Worm (Caenorhabditis elegans): ENCODE data around the gene ubc-18.
A peak's percentile ranks its signal among the peaks of the same experiment; 100 is the strongest.

Gene ubc-18

DNA sequence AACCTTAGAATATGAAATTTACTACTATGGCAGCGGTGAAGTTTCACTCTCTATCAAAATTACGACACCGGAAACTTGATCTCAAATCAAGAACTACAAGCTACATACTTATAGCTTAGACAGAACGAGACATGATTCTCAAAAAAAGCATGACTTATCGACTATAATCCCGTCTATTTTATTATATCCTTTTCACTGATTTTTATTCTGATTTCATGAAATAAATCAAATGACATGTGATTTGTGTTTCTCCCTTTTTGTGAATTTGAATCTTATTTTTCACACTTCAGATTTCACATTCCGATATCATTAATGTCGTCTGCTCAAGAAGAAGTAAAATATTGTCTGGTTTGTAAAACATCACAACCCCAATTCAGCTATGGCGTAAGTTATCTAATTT lies 31.6 kb upstream of the ubc-18 start, which contains the start of gene ZK418.11:
TSS of gene ZK418.11 (plus strand) at position 289 of the 400 bp plus-strand sequence.
- TF ChIP-seq tab-1 (GFP tag; IDR thresholded peaks at IDR 0.05) (no peak), flt-1 (GFP tag; IDR thresholded peaks at IDR 0.05) (no peak), ref-1 (GFP tag; conservative IDR thresholded peaks at IDR 0.05) (no peak), klf-2 (GFP tag; conservative IDR thresholded peaks at IDR 0.05) (no peak), ztf-29 (GFP tag; IDR thresholded peaks at IDR 0.05) (no peak), ztf-23 (GFP tag; IDR thresholded peaks at IDR 0.05) (no peak), med-1 (GFP tag; optimal IDR thresholded peaks at IDR 0.05; ENCODE audit: insufficient read depth) (no peak), cog-1 (tag; optimal IDR thresholded peaks at IDR 0.05) (no peak), T22C8.4 (GFP tag; IDR thresholded peaks at IDR 0.05) (no peak)

DNA sequence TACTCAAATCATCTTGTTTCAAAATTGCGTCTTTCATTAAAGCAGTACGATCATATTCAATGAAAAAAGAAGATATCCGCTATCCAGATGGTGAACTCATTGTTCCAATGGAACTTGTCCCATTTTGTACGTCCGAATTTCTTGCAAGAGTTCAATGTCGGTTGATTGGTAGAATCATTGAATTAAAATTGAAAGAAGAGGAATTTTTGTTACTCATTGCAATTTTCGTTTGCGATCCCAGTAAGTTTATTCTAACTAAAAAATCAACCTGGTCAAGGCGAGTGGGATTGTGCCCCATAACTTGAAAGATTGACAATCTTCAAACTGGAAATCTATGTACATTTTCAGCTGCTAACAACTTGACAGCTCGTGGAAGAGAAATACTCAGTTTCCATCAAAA lies 28.1 kb upstream of the ubc-18 start:
- TF ChIP-seq flt-1 (GFP tag; IDR thresholded peaks at IDR 0.05) (no peak), T22C8.4 (GFP tag; IDR thresholded peaks at IDR 0.05) (no peak), ztf-29 (GFP tag; IDR thresholded peaks at IDR 0.05) (no peak), cog-1 (tag; optimal IDR thresholded peaks at IDR 0.05) (no peak)

DNA sequence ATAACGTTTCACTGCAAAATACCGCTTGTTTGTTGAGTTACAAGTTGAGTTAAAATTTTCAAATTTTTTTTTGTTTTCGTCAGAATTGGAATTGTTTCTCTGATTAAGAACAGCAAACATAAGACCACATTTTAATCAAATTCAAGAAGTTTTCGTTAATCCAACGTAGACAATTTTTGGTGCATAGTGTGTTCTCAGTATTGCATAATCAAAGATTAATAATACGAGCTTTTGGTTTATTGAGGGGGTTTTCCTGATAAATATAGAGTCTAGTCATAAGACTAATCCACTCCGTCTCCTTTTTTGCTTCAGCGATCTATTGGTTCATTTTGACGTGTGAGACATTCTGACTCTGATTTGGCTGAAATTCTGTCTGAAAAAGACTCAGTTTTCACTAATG lies 26.8 kb upstream of the ubc-18 start, which contains the start of gene nhr-9:
TSS of gene nhr-9 (plus strand) at position 307 of the 400 bp plus-strand sequence.
- TF ChIP-seq med-1 (GFP tag; optimal IDR thresholded peaks at IDR 0.05; ENCODE audit: insufficient read depth) (no peak), ztf-23 (GFP tag; IDR thresholded peaks at IDR 0.05) (no peak), T22C8.4 (GFP tag; IDR thresholded peaks at IDR 0.05) (no peak), klf-2 (GFP tag; conservative IDR thresholded peaks at IDR 0.05) (no peak)

DNA sequence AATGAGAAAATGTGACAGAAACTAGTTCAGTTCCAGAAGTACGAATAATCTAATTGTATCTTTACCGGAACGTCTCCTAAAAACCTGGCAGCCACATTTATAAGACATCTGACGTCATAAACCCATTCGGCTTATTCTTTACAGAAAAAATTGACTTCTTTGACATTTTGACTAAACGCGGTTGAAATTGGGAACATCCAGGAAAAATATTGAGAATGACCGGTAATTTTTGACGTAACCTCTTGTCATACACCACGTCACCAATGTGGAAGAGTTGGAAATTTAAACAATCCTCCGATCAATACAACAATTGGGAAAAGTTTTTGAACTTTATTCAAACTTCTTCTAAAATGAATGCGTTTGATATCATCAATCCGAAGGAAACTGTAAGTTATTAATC lies 22.7 kb upstream of the ubc-18 start, which contains the start of gene ZK418.2:
TSS of gene ZK418.2 (plus strand) at position 301 of the 400 bp plus-strand sequence.
- TF ChIP-seq klf-2 (GFP tag; conservative IDR thresholded peaks at IDR 0.05) (no peak), tab-1 (GFP tag; IDR thresholded peaks at IDR 0.05) (no peak), cog-1 (tag; optimal IDR thresholded peaks at IDR 0.05) (no peak), ref-1 (GFP tag; conservative IDR thresholded peaks at IDR 0.05) (no peak), ztf-29 (GFP tag; IDR thresholded peaks at IDR 0.05) (no peak), ztf-23 (GFP tag; IDR thresholded peaks at IDR 0.05) (no peak), flt-1 (GFP tag; IDR thresholded peaks at IDR 0.05) (no peak), T22C8.4 (GFP tag; IDR thresholded peaks at IDR 0.05) (no peak), med-1 (GFP tag; optimal IDR thresholded peaks at IDR 0.05; ENCODE audit: insufficient read depth) (no peak)

DNA sequence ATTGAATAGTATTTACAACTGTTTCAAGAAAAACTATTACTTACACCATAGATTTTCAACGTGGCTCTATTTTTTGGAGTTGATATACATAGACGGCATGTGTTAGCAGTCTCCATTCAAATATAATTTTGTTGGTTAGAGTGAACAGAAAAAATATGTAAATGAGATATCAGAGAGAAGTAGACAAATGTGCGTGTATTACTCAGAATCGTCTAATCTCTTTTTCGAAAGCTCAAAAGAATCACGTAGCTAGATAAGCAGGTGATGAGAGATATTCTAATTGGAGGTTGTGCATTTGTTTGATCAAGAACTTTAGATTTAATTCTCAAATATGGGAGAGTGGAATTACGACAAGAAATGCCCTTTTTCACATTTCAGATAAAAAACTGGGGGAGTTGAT lies 22.2 kb upstream of the ubc-18 start, which contains the start of gene ZK418.10:
TSS of gene ZK418.10 (minus strand) at position 148 of the 400 bp plus-strand sequence.
- TF ChIP-seq ztf-23 (GFP tag; IDR thresholded peaks at IDR 0.05) (no peak), tab-1 (GFP tag; IDR thresholded peaks at IDR 0.05) (no peak), ref-1 (GFP tag; conservative IDR thresholded peaks at IDR 0.05) (no peak), klf-2 (GFP tag; conservative IDR thresholded peaks at IDR 0.05) (no peak), med-1 (GFP tag; optimal IDR thresholded peaks at IDR 0.05; ENCODE audit: insufficient read depth) (no peak), flt-1 (GFP tag; IDR thresholded peaks at IDR 0.05) (no peak), T22C8.4 (GFP tag; IDR thresholded peaks at IDR 0.05) (no peak), ztf-29 (GFP tag; IDR thresholded peaks at IDR 0.05) (no peak), cog-1 (tag; optimal IDR thresholded peaks at IDR 0.05) (no peak)

DNA sequence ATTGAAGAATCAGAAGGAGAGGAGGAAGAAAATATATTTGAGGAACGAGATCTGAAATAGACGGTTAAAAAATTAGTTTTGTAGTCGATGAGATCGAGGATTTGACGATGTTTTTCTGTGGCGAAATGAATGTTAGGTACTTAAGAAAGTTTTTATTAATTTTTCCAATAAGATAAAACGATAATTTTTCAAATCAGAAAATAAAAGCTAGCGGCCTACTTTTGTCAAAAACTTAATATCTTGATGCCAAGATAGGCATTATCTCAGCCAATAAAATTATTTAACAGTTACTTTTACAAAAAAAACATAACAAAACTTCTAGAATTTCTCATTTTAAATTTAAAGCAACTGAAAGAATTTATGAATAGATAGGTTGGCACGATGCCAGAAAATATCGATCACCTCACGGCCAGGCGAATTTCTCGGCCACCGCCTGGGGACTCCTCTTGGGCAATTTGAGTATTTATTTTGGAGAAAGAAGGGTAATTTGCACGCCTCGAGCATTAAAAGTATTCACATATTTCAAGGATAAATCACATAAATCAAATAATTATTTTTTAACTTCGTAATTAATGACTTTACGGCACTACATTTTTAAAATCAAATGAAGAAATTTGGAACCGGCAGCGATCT lies 19.4 kb upstream of the ubc-18 start, which contains the start of gene fubl-2:
TSS of gene fubl-2 (minus strand) at position 51 of the 633 bp plus-strand sequence.
- TF ChIP-seq ztf-23 (GFP tag; IDR thresholded peaks at IDR 0.05): 0 out of 2 replicates have a peak, but pooled peaks have one; percentile 27
- TF ChIP-seq klf-2 (GFP tag; conservative IDR thresholded peaks at IDR 0.05): no peak
- TF ChIP-seq med-1 (GFP tag; optimal IDR thresholded peaks at IDR 0.05; ENCODE audit: insufficient read depth): no peak

DNA sequence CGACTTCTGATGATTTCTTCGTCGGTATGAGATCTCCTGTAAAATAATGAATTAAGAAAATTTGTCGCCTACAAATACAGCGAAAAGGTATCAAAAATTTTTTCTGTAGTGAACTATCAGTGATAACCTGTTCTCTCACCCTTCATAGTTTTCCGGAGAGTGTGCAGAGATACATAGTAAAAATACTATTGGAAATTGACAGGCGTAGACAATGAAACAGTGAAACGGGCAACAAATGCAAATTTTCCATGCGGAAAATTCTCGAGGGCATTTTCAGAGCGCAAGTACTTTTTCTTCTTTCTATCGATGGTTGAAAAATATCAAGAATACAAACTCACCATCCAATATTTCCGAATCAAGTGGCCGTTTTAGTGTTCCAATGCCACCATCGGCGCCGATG lies 18.8 kb upstream of the ubc-18 start:
- no peak for TF ChIP-seq cog-1 (tag; optimal IDR thresholded peaks at IDR 0.05)
- TF ChIP-seq med-1 (GFP tag; optimal IDR thresholded peaks at IDR 0.05; ENCODE audit: insufficient read depth): no peak
- TF ChIP-seq flt-1 (GFP tag; IDR thresholded peaks at IDR 0.05): no peak
- no peak for TF ChIP-seq ztf-23 (GFP tag; IDR thresholded peaks at IDR 0.05)
- TF ChIP-seq klf-2 (GFP tag; conservative IDR thresholded peaks at IDR 0.05): no peak
- TF ChIP-seq ref-1 (GFP tag; conservative IDR thresholded peaks at IDR 0.05): no peak
- TF ChIP-seq tab-1 (GFP tag; IDR thresholded peaks at IDR 0.05): no peak
- no peak for TF ChIP-seq T22C8.4 (GFP tag; IDR thresholded peaks at IDR 0.05)
- TF ChIP-seq ztf-29 (GFP tag; IDR thresholded peaks at IDR 0.05): no peak

DNA sequence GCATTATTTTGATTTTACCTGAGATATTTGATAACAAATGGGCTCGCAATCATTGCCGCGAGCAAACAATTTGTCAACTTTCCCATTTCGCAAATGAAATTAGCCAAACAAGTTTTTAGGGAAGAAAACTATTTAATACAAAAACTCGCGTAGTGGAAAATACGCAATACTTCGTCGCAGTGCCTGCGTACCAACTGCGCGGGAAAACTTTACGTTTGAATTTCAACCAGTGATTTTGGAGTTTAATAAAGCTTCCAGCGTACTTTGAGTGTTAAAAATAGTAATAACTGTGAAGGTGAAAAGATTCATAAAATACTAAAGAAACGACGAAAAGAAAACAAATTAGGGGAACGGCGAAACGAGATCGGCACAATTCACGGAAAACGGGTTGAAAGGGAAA lies 16.5 kb upstream of the ubc-18 start, which contains the start of gene tofu-7:
TSS of gene tofu-7 (minus strand) at position 111 of the 400 bp plus-strand sequence.
- TF ChIP-seq ref-1 (GFP tag; conservative IDR thresholded peaks at IDR 0.05): no peak
- TF ChIP-seq flt-1 (GFP tag; IDR thresholded peaks at IDR 0.05): no peak

DNA sequence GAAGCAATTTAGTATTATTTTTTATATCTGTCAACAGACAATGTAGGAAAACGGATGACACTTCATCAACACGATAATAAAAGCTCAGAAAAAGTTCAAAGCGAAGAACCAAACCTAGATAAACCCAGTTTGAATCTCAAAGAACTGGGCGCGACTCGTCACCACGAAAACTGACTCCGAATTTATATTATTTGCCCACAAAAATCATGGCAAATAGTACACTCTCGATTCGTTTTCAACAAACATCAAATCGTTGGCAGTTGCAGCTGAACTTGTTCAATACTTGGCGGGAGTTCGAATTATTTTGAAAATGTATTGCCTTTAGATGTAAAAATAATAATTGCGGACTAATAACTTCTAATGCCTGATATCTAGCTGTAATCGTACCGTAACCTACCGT lies 14.7 kb upstream of the ubc-18 start:
- TF ChIP-seq ref-1 (GFP tag; conservative IDR thresholded peaks at IDR 0.05) (no peak), med-1 (GFP tag; optimal IDR thresholded peaks at IDR 0.05; ENCODE audit: insufficient read depth) (no peak)

DNA sequence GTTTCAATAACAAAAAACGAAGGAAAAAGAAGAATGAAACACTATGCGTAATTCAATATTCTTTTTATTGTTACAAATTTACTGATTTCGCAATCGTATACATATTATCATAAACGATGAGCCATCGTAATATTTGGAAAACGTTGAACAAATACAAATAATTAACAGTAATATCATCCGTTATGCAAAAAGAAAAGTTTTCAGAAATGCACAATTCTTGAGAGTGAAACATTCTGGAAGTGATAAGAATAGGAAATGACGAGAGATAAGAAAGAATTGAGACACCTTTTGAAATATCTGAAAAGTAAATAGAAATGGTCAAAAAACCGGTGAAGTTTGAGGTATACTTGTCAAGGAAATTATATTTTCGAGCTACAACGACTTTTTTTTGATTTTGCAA lies 13.1 kb upstream of the ubc-18 start:
- TF ChIP-seq tab-1 (GFP tag; IDR thresholded peaks at IDR 0.05): no peak
- no peak for TF ChIP-seq ztf-23 (GFP tag; IDR thresholded peaks at IDR 0.05)
- TF ChIP-seq klf-2 (GFP tag; conservative IDR thresholded peaks at IDR 0.05): no peak
- TF ChIP-seq ref-1 (GFP tag; conservative IDR thresholded peaks at IDR 0.05): no peak
- no peak for TF ChIP-seq med-1 (GFP tag; optimal IDR thresholded peaks at IDR 0.05; ENCODE audit: insufficient read depth)
- no peak for TF ChIP-seq cog-1 (tag; optimal IDR thresholded peaks at IDR 0.05)
- no peak for TF ChIP-seq ztf-29 (GFP tag; IDR thresholded peaks at IDR 0.05)
- no peak for TF ChIP-seq flt-1 (GFP tag; IDR thresholded peaks at IDR 0.05)
- no peak for TF ChIP-seq T22C8.4 (GFP tag; IDR thresholded peaks at IDR 0.05)

All from whole organism, midembryonic.